Fruit fly (Drosophila melanogaster) whole organism, embryonic: ENCODE results near the gene CG1943.

Experiments
- BtbVII ChIP-seq: fragments of 200-800 bp; sonication (Bioruptor generic); optimal IDR thresholded peaks from 3 replicates; lab custom pipeline; 2017; ENCODE audit warnings: missing biosample characterization, mild to moderate bottlenecking, missing genetic modification characterization
- CG10274 ChIP-seq: fragments of 200-800 bp; sonication (Bioruptor generic); optimal IDR thresholded peaks from 3 replicates; lab custom pipeline; 2017; ENCODE audit warnings: missing biosample characterization, mild to moderate bottlenecking, missing genetic modification characterization
- CG10462 ChIP-seq: fragments of 200-800 bp; sonication (Bioruptor generic); optimal IDR thresholded peaks from 2 replicates; lab custom pipeline; 2016; ENCODE audit warnings: missing biosample characterization, missing genetic modification characterization
- CG11085 ChIP-seq: fragments of 200-800 bp; sonication (Bioruptor generic); IDR thresholded peaks from 2 replicates; pipeline ENCODE4 v1.3.6; 2022; ENCODE audit warnings: missing biosample characterization, missing genetic modification characterization
- CG12391 ChIP-seq: fragments of 200-800 bp; sonication (Bioruptor generic); optimal IDR thresholded peaks from 3 replicates; lab custom pipeline; 2018; ENCODE audit warnings: missing biosample characterization, mild to moderate bottlenecking, missing genetic modification characterization, moderate library complexity
- CG12942 ChIP-seq: fragments of 200-800 bp; sonication (Bioruptor generic); optimal IDR thresholded peaks from 3 replicates; lab custom pipeline; 2016; ENCODE audit warnings: missing biosample characterization, missing genetic modification characterization
- CG16779 ChIP-seq: fragments of 200-800 bp; sonication (Bioruptor generic); IDR thresholded peaks from 2 replicates; pipeline ENCODE4 v1.3.6; 2022; ENCODE audit warnings: missing biosample characterization, missing genetic modification characterization
- CG17359 ChIP-seq: fragments of 200-800 bp; sonication (Bioruptor generic); optimal IDR thresholded peaks from 3 replicates; lab custom pipeline; 2018; ENCODE audit warnings: missing biosample characterization, mild to moderate bottlenecking, missing genetic modification characterization, moderate library complexity
- CG18764 ChIP-seq: fragments of 200-800 bp; sonication (Bioruptor generic); optimal IDR thresholded peaks from 3 replicates; lab custom pipeline; 2016; ENCODE audit warnings: missing biosample characterization, missing genetic modification characterization
- CG31388 ChIP-seq: fragments of 200-800 bp; sonication (Bioruptor generic); optimal IDR thresholded peaks from 2 replicates; lab custom pipeline; 2016; ENCODE audit warnings: missing biosample characterization, missing genetic modification characterization
- CG31441 ChIP-seq: fragments of 200-800 bp; sonication (Bioruptor generic); IDR thresholded peaks from 2 replicates; pipeline ENCODE4 v1.3.6; 2022; ENCODE audit warnings: missing biosample characterization, missing genetic modification characterization
- CG4328 ChIP-seq: fragments of 200-800 bp; sonication (Bioruptor generic); optimal IDR thresholded peaks from 3 replicates; lab custom pipeline; 2017; ENCODE audit warnings: missing biosample characterization, missing genetic modification reagents, missing genetic modification characterization
- CG6683 ChIP-seq: fragments of 200-800 bp; sonication (Bioruptor generic); optimal IDR thresholded peaks from 2 replicates; lab custom pipeline; 2017; ENCODE audit warnings: missing biosample characterization, mild to moderate bottlenecking, missing genetic modification characterization, missing genetic modification reagents
- CG7357 ChIP-seq: fragments of 200-800 bp; sonication (Bioruptor generic); IDR thresholded peaks from 3 replicates; pipeline ENCODE4 v1.3.6; 2022; ENCODE audit warnings: missing biosample characterization, missing genetic modification characterization
- CG7745 ChIP-seq: fragments of 200-800 bp; sonication (Bioruptor generic); optimal IDR thresholded peaks from 2 replicates; lab custom pipeline; 2018; ENCODE audit warnings: missing biosample characterization, mild to moderate bottlenecking, missing genetic modification characterization, moderate library complexity
- CG8359 ChIP-seq: fragments of 200-800 bp; sonication (Bioruptor generic); optimal IDR thresholded peaks from 2 replicates; lab custom pipeline; 2017; ENCODE audit warnings: missing biosample characterization, mild to moderate bottlenecking, missing genetic modification characterization, borderline replicate concordance
- CG8388 ChIP-seq: fragments of 200-800 bp; sonication (Bioruptor generic); optimal IDR thresholded peaks from 2 replicates; lab custom pipeline; 2019; ENCODE audit warnings: missing biosample characterization, mild to moderate bottlenecking, missing genetic modification characterization, moderate library complexity
- CG8924 ChIP-seq: fragments of 200-800 bp; optimal IDR thresholded peaks from 3 replicates; lab custom pipeline; 2019; ENCODE audit warnings: missing biosample characterization, mild to moderate bottlenecking, missing genetic modification characterization, moderate library complexity
- CG9215 ChIP-seq: fragments of 200-800 bp; sonication (Bioruptor generic); IDR thresholded peaks from 2 replicates; pipeline ENCODE4 v1.3.6; 2022; ENCODE audit warnings: missing biosample characterization, missing genetic modification characterization
- D ChIP-seq, 2 experiments: fragments of 200-800 bp in 1 of 2; fragments of >200 bp in 1 of 2; sonication (Bioruptor generic) in 1 of 2; optimal IDR thresholded peaks; 2 replicates in 1 of 2; 3 replicates in 1 of 2; lab custom pipeline; 2017; ENCODE audit warnings: mild to moderate bottlenecking in 1 of 2, missing biosample characterization in 1 of 2, missing genetic modification characterization in 1 of 2, missing genetic modification reagents in 1 of 2
- Dip2 ChIP-seq: fragments of 200-800 bp; sonication (Bioruptor generic); IDR thresholded peaks from 2 replicates; pipeline ENCODE4 v1.3.6; 2022; ENCODE audit warnings: missing biosample characterization, missing genetic modification characterization
- Dp ChIP-seq: fragments of 200-800 bp; sonication (Bioruptor generic); optimal IDR thresholded peaks from 2 replicates; lab custom pipeline; 2018; ENCODE audit warnings: missing biosample characterization, mild to moderate bottlenecking, missing genetic modification characterization, moderate library complexity
- Hr39 ChIP-seq: fragments of >200 bp; optimal IDR thresholded peaks from 2 replicates; lab custom pipeline; 2017
- Hsf ChIP-seq: fragments of 200-800 bp; sonication (Bioruptor generic); optimal IDR thresholded peaks from 3 replicates; lab custom pipeline; 2016; ENCODE audit warnings: missing biosample characterization, missing genetic modification characterization
- MBD-R2 ChIP-seq: fragments of 200-800 bp; sonication (Bioruptor generic); IDR thresholded peaks from 2 replicates; pipeline ENCODE4 v1.3.6; 2022; ENCODE audit warnings: missing biosample characterization, missing genetic modification characterization
- Med ChIP-seq: fragments of 200-800 bp; sonication (Bioruptor generic); peaks from one replicate; lab custom pipeline; 2016; ENCODE audit warnings: missing biosample characterization, missing genetic modification characterization, mild to moderate bottlenecking, inconsistent platforms, moderate library complexity
- NC2β ChIP-seq: fragments of 200-800 bp; sonication (Bioruptor generic); optimal IDR thresholded peaks from 2 replicates; lab custom pipeline; 2016; ENCODE audit warnings: missing biosample characterization, missing genetic modification characterization
- NK7.1 ChIP-seq: fragments of 200-800 bp; sonication (Bioruptor generic); optimal IDR thresholded peaks from 3 replicates; lab custom pipeline; 2016; ENCODE audit warnings: missing biosample characterization, missing genetic modification characterization
- Oaz ChIP-seq: fragments of 200-800 bp; sonication (Bioruptor generic); IDR thresholded peaks from 2 replicates; pipeline ENCODE4 v1.3.6; 2022; ENCODE audit warnings: missing biosample characterization, missing genetic modification characterization
- Sin3A ChIP-seq: fragments of >200 bp; optimal IDR thresholded peaks from 2 replicates; lab custom pipeline; 2018
- Usf ChIP-seq: fragments of 200-800 bp; sonication (Bioruptor generic); optimal IDR thresholded peaks from 2 replicates; lab custom pipeline; 2017; ENCODE audit warnings: missing genotype, missing biosample characterization, missing genetic modification characterization
- bowl ChIP-seq: fragments of 200-800 bp; sonication (Bioruptor generic); IDR thresholded peaks from 2 replicates; pipeline ENCODE4 v1.3.6; 2022; ENCODE audit warnings: missing biosample characterization, missing genetic modification characterization
- caup ChIP-seq: fragments of 200-800 bp; sonication (Bioruptor generic); optimal IDR thresholded peaks from 3 replicates; lab custom pipeline; 2017; ENCODE audit warnings: missing biosample characterization, mild to moderate bottlenecking, missing genetic modification characterization, moderate library complexity; ENCODE audit not compliant: severe bottlenecking
- chm ChIP-seq: fragments of 200-800 bp; sonication (Bioruptor generic); IDR thresholded peaks from 2 replicates; pipeline ENCODE4 v1.3.6; 2022; ENCODE audit warnings: missing biosample characterization, missing genetic modification characterization
- da ChIP-seq: fragments of 200-800 bp; sonication (Bioruptor generic); optimal IDR thresholded peaks from 2 replicates; lab custom pipeline; 2016; ENCODE audit warnings: missing biosample characterization, missing genetic modification characterization
- fd102C ChIP-seq: fragments of 200-800 bp; sonication (Bioruptor generic); optimal IDR thresholded peaks from 2 replicates; lab custom pipeline; 2018; ENCODE audit warnings: missing biosample characterization, mild to moderate bottlenecking, missing genetic modification characterization, moderate library complexity
- gcm ChIP-seq: fragments of 200-800 bp; sonication (Bioruptor generic); optimal IDR thresholded peaks from 2 replicates; lab custom pipeline; 2019; ENCODE audit warnings: missing biosample characterization, mild to moderate bottlenecking, missing genetic modification characterization, moderate library complexity
- lov ChIP-seq, 2 experiments: fragments of 200-800 bp in 1 of 2; fragments of >200 bp in 1 of 2; sonication (Bioruptor generic) in 1 of 2; IDR thresholded peaks in 1 of 2; optimal IDR thresholded peaks in 1 of 2; 2 replicates in 1 of 2; 3 replicates in 1 of 2; pipeline versions ENCODE4 v1.3.6 to Lab custom; 2017 to 2022; ENCODE audit warnings: missing biosample characterization in 1 of 2, missing genetic modification characterization in 1 of 2
- mirr ChIP-seq: fragments of 200-800 bp; sonication (Bioruptor generic); optimal IDR thresholded peaks from 3 replicates; lab custom pipeline; 2018; ENCODE audit warnings: missing biosample characterization, mild to moderate bottlenecking, missing genetic modification characterization
- nmo ChIP-seq: fragments of 200-800 bp; sonication (Bioruptor generic); optimal IDR thresholded peaks from 2 replicates; lab custom pipeline; 2018; ENCODE audit warnings: missing biosample characterization, mild to moderate bottlenecking, missing genetic modification characterization, moderate library complexity
- odd ChIP-seq: fragments of 200-800 bp; sonication (Bioruptor generic); optimal IDR thresholded peaks from 2 replicates; lab custom pipeline; 2017; ENCODE audit warnings: missing biosample characterization, mild to moderate bottlenecking, missing genetic modification characterization
- pita ChIP-seq: fragments of 200-800 bp; sonication (Bioruptor generic); optimal IDR thresholded peaks from 2 replicates; lab custom pipeline; 2017; ENCODE audit warnings: missing biosample characterization, mild to moderate bottlenecking, missing genetic modification characterization
- pum ChIP-seq: fragments of 200-800 bp; sonication (Bioruptor generic); optimal IDR thresholded peaks from 2 replicates; lab custom pipeline; 2016; ENCODE audit warnings: missing biosample characterization, missing genetic modification characterization
- row ChIP-seq: fragments of 200-800 bp; sonication (Bioruptor generic); IDR thresholded peaks from 3 replicates; pipeline ENCODE4 v1.3.6; 2022; ENCODE audit warnings: missing biosample characterization, missing genetic modification characterization
- sens-2 ChIP-seq: fragments of 200-800 bp; sonication (Bioruptor generic); IDR thresholded peaks from 2 replicates; pipeline ENCODE4 v1.3.6; 2022; ENCODE audit warnings: missing biosample characterization, missing genetic modification characterization
- seq ChIP-seq: fragments of 200-800 bp; sonication (Bioruptor generic); IDR thresholded peaks from 2 replicates; pipeline ENCODE4 v1.3.6; 2022; ENCODE audit warnings: missing biosample characterization, missing genetic modification characterization
- sob ChIP-seq: fragments of 200-800 bp; sonication (Bioruptor generic); IDR thresholded peaks from 2 replicates; pipeline ENCODE4 v1.3.6; 2022; ENCODE audit warnings: missing biosample characterization, missing genetic modification characterization
- unc-4 ChIP-seq: fragments of 200-800 bp; sonication (Bioruptor generic); IDR thresholded peaks from 2 replicates; pipeline ENCODE4 v1.3.6; 2022; ENCODE audit warnings: missing biosample characterization, missing genetic modification characterization; ENCODE audit not compliant: partially characterized antibody
- vvl ChIP-seq: fragments of 200-800 bp; sonication (Bioruptor generic); IDR thresholded peaks from 2 replicates; pipeline ENCODE4 v1.3.6; 2022; ENCODE audit warnings: missing biosample characterization, missing genetic modification characterization

The CG1943 gene

dm6 chr3R:7122172-7123072 is 47.8 kb downstream of the CG1943 start (continued):
- TF ChIP-seq CG12942 (GFP tag; lab: Kevin White, UChicago), result no peak
- no peak for TF ChIP-seq CG31441 (GFP tag; lab: Robert Waterston, UW)
- no peak for TF ChIP-seq NK7.1 (GFP tag; lab: Kevin White, UChicago)
- no peak for TF ChIP-seq unc-4 (GFP tag; lab: Robert Waterston, UW)
- no peak for TF ChIP-seq CG10462
- TF ChIP-seq CG9215 (GFP tag; lab: Robert Waterston, UW), result peak; percentile 37; the same call in 1 of the 2 replicates
- no peak for TF ChIP-seq CG6683 (GFP tag; lab: Kevin White, UChicago)
- TF ChIP-seq CG8388 (GFP tag; lab: Kevin White, UChicago), result no peak
- TF ChIP-seq Hr39 (lab: Kevin White, UChicago), result no peak
- TF ChIP-seq nmo, result peak; percentile 29
- TF ChIP-seq NC2β (GFP tag; lab: Kevin White, UChicago), result no peak
- no peak for TF ChIP-seq Dp (GFP tag; lab: Kevin White, UChicago)
- TF ChIP-seq CG7745 (tag; lab: Kevin White, UChicago), result no peak
- no peak for TF ChIP-seq fd102C (GFP tag; lab: Kevin White, UChicago)
- no peak for TF ChIP-seq D (optimal IDR thresholded peaks at IDR 0.05; lab: Kevin White, UChicago)
- peak; percentile 13 for TF ChIP-seq D (GFP tag; optimal IDR thresholded peaks at IDR 0.05; lab: Kevin White, UChicago)
- 0 out of 2 replicates have a peak, but pooled peaks have one; percentile 39 for TF ChIP-seq chm (GFP tag; lab: Robert Waterston, UW)
- TF ChIP-seq da (GFP tag; lab: Kevin White, UChicago), result no peak
- no peak for TF ChIP-seq Oaz (GFP tag; lab: Robert Waterston, UW)
- TF ChIP-seq sob (GFP tag; lab: Robert Waterston, UW), result no peak
- no peak for TF ChIP-seq BtbVII (GFP tag; lab: Kevin White, UChicago)
- no peak for TF ChIP-seq CG8359
- TF ChIP-seq lov (optimal IDR thresholded peaks at IDR 0.05; lab: Kevin White, UChicago), result no peak
- no peak for TF ChIP-seq lov (GFP tag; IDR thresholded peaks at IDR 0.05; lab: Robert Waterston, UW)
- TF ChIP-seq row (GFP tag; lab: Robert Waterston, UW), result 0 out of 3 replicates have a peak, but pooled peaks have one; percentile 15
- no peak for TF ChIP-seq odd (GFP tag; lab: Kevin White, UChicago)
- TF ChIP-seq CG11085 (GFP tag; lab: Robert Waterston, UW), result no peak
- TF ChIP-seq CG16779 (GFP tag; lab: Robert Waterston, UW), result no peak
- TF ChIP-seq mirr, result peak; percentile 76
- TF ChIP-seq Sin3A (lab: Kevin White, UChicago), result no peak
- TF ChIP-seq pita (GFP tag; lab: Kevin White, UChicago), result no peak
- peak; percentile 99 for TF ChIP-seq gcm (GFP tag; lab: Kevin White, UChicago)
- no peak for TF ChIP-seq pum (GFP tag; lab: Kevin White, UChicago)
- TF ChIP-seq sens-2, result 0 out of 2 replicates have a peak, but pooled peaks have one; percentile 29
- TF ChIP-seq Hsf (GFP tag; lab: Kevin White, UChicago), result no peak
- TF ChIP-seq CG17359 (tag; lab: Kevin White, UChicago), result no peak
- TF ChIP-seq CG4328 (GFP tag; lab: Kevin White, UChicago), result no peak
- no peak for TF ChIP-seq MBD-R2 (GFP tag; lab: Robert Waterston, UW)
- TF ChIP-seq seq, result peak; percentile 8; the same call in 1 of the 2 replicates
- TF ChIP-seq Med, result peak; percentile 82
- no peak for TF ChIP-seq CG12391
- TF ChIP-seq vvl (GFP tag; lab: Robert Waterston, UW), result peak; percentile 38; the same call in 1 of the 2 replicates
- no peak for TF ChIP-seq caup
- no peak for TF ChIP-seq CG31388 (GFP tag; lab: Kevin White, UChicago)
- TF ChIP-seq Usf (GFP tag; lab: Kevin White, UChicago), result no peak
- no peak for TF ChIP-seq CG10274 (GFP tag; lab: Kevin White, UChicago)
- no peak for TF ChIP-seq Dip2 (GFP tag; lab: Robert Waterston, UW)
- peak; percentile 36 for TF ChIP-seq CG8924 (tag; lab: Kevin White, UChicago)
- TF ChIP-seq CG18764 (GFP tag; lab: Kevin White, UChicago), result peak; percentile 12
- TF ChIP-seq bowl, result no peak
- TF ChIP-seq CG7357, result no peak
